Fruit fly (Drosophila melanogaster): ENCODE measurements around the gene obst-H.

DNA sequence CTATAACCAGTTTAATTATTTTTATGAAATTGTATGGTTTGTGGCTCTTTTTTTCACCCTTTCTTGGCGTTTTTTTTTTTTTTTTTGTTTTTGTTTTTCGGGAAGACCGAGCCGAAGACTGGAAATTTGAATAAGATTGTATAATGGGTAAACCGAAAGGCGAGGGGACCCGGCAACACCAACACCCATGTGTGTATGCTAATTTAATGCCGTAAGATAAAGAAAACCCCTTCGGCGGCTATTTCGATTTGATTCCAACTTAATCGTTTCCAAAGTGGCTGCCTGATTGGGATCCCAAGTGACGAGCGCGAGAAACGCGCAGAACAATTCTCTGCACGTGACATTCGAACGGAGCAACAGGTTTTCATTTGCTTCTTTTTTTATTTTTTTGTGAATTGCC, 14.4 kb upstream of the obst-H start:
- TF ChIP-seq psq (optimal IDR thresholded peaks at IDR 0.05) (no peak), Dll (optimal IDR thresholded peaks at IDR 0.05) (no peak), usp (GFP tag; optimal IDR thresholded peaks at IDR 0.05) (no peak), EcR (GFP tag; optimal IDR thresholded peaks at IDR 0.05) (no peak), CG8478 (optimal IDR thresholded peaks at IDR 0.05) (no peak)
